Fruit fly (Drosophila melanogaster): ENCODE results near the gene CCT2.

Gene CCT2

DNA sequence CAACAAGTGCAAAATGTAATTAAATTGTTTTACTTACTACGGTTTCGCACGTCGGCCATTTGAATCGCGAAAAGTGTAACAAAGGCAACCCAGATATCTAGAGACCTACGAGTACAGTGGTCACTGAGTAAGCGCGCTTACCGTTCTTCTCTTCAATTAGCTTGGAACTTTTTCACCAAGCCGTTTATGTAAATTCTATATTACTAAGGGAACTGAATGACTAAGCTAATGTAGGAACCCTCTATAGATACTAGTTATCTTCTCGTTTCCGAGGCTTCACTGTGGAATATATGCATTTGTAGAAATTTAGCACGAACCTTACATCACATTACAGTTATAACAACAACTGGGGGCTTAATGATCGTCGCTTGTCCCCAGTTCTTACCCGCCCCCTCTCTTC, 42.3 kb upstream of the CCT2 start (continued):
- TF ChIP-seq CG13424 (tag; optimal IDR thresholded peaks at IDR 0.05) (no peak), CG9817 (tag; optimal IDR thresholded peaks at IDR 0.05) (peak; percentile 19), CG4404 (GFP tag; IDR thresholded peaks at IDR 0.05) (peak; percentile 36), ci (GFP tag; IDR thresholded peaks at IDR 0.05) (peak; percentile 81), CG2678 (tag; optimal IDR thresholded peaks at IDR 0.05) (peak; percentile 17), CG15514 (GFP tag; optimal IDR thresholded peaks at IDR 0.05) (no peak), Drgx (GFP tag; IDR thresholded peaks at IDR 0.05) (peak; percentile 84), CG9609 (GFP tag; optimal IDR thresholded peaks at IDR 0.05) (no peak), bsh (GFP tag; optimal IDR thresholded peaks at IDR 0.05) (peak in 1 of 2 experiments; percentile 49), stc (GFP tag; IDR thresholded peaks at IDR 0.05) (peak; percentile 21; the same call in 1 of the 2 replicates), ems (GFP tag; optimal IDR thresholded peaks at IDR 0.05) (no peak), CG6689 (GFP tag; IDR thresholded peaks at IDR 0.05) (peak; percentile 36; the same call in 1 of the 2 replicates), Aef1 (GFP tag; IDR thresholded peaks at IDR 0.05) (peak; percentile 21; the same call in 1 of the 3 replicates), Med (GFP tag) (peak; percentile 77), CG34422 (GFP tag; IDR thresholded peaks at IDR 0.05) (0 out of 3 replicates have a peak, but pooled peaks have one; percentile 26), CG17359 (tag; optimal IDR thresholded peaks at IDR 0.05) (peak; percentile 51), ATbp (GFP tag; optimal IDR thresholded peaks at IDR 0.05) (peak; percentile 33), CG4707 (GFP tag; optimal IDR thresholded peaks at IDR 0.05) (no peak), Ptx1 (GFP tag; IDR thresholded peaks at IDR 0.05) (peak; percentile 64), Xrp1 (GFP tag; IDR thresholded peaks at IDR 0.05) (peak; percentile 64), CG17829 (tag; optimal IDR thresholded peaks at IDR 0.05) (no peak), CG8089 (GFP tag; optimal IDR thresholded peaks at IDR 0.05) (no peak), CG6683 (GFP tag; optimal IDR thresholded peaks at IDR 0.05) (no peak), CG7556 (GFP tag; optimal IDR thresholded peaks at IDR 0.05) (no peak), sens-2 (GFP tag; IDR thresholded peaks at IDR 0.05) (peak; percentile 51; the same call in 1 of the 2 replicates), ken (GFP tag; IDR thresholded peaks at IDR 0.05) (peak; percentile 51; the same call in 2 of the 3 replicates), ap (GFP tag; IDR thresholded peaks at IDR 0.05) (peak; percentile 57; the same call in 1 of the 2 replicates), sisA (GFP tag; IDR thresholded peaks at IDR 0.05) (peak; percentile 47), chn (GFP tag; optimal IDR thresholded peaks at IDR 0.05) (no peak), Meics (GFP tag; optimal IDR thresholded peaks at IDR 0.05) (peak; percentile 17), sr (GFP tag; IDR thresholded peaks at IDR 0.05) (no peak), Atf6 (GFP tag; IDR thresholded peaks at IDR 0.05) (no peak), CG13894 (tag; optimal IDR thresholded peaks at IDR 0.05) (no peak), sob (GFP tag; IDR thresholded peaks at IDR 0.05) (0 out of 2 replicates have a peak, but pooled peaks have one; percentile 6), ttk (GFP tag; IDR thresholded peaks at IDR 0.05) (peak; percentile 35), lmd (GFP tag; IDR thresholded peaks at IDR 0.05) (peak; percentile 46), CG17328 (GFP tag; IDR thresholded peaks at IDR 0.05) (0 out of 2 replicates have a peak, but pooled peaks have one; percentile 30), CG11696 (GFP tag; IDR thresholded peaks at IDR 0.05) (0 out of 2 replicates have a peak, but pooled peaks have one; percentile 22), CG8290 (GFP tag; optimal IDR thresholded peaks at IDR 0.05) (no peak), CG8290 (tag; optimal IDR thresholded peaks at IDR 0.05) (peak in 1 of 2 experiments; percentile 31), Myb (GFP tag; optimal IDR thresholded peaks at IDR 0.05) (no peak), Sox102F (GFP tag; optimal IDR thresholded peaks at IDR 0.05) (peak; percentile 40), her (GFP tag; optimal IDR thresholded peaks at IDR 0.05) (no peak), trem (tag; optimal IDR thresholded peaks at IDR 0.05) (no peak), CG4730 (GFP tag; IDR thresholded peaks at IDR 0.05) (peak; percentile 57), jumu (GFP tag; optimal IDR thresholded peaks at IDR 0.05) (peak; percentile 2), Oaz (GFP tag; IDR thresholded peaks at IDR 0.05) (no peak), HHEX (GFP tag; optimal IDR thresholded peaks at IDR 0.05) (peak; percentile 26), Doc3 (GFP tag; IDR thresholded peaks at IDR 0.05; ENCODE audit: partially characterized antibody) (no peak), disco-r (GFP tag; optimal IDR thresholded peaks at IDR 0.05) (no peak), chif (GFP tag; optimal IDR thresholded peaks at IDR 0.05) (peak in 1 of 2 experiments; percentile 3), CG2116 (GFP tag; optimal IDR thresholded peaks at IDR 0.05) (no peak)
